Worm (Caenorhabditis elegans): ENCODE data around the gene F41G3.18.

The F41G3.18 gene

DNA sequence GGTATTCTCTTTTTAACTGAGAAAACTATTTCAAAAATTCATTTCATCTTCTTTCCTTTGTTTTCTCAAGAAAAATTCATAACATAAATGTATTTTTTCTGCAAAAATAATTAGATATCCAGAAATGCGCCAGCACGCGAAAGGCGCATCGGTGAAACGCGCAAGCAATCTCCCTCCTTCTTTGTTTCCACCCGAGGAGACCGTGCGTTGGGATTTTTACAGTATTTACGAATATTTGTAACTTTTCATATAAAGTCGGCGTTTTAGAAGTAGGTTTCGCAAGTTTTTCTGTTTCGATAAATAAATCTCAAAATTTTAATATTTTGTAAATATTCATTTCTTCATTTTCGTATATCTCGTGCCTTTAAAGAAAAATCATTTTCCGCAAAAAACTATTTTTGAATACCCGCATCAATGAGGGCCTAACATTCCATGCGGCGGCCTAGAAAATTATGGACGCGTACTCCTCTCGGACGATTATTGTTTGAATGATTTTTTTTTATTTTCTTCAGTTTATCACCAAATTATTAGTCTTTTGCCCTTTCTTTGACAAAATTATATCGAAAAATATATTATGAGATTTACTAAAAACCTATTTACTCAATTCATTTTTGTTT lies 8.4 kb downstream of the F41G3.18 start, which contains the start of gene ssup-72:
Gene ssup-72 (plus strand): TSS at position 181 of the 617 bp plus-strand sequence.
- no peak for TF ChIP-seq ccch-3 (GFP tag; optimal IDR thresholded peaks at IDR 0.05)
- TF ChIP-seq snpc-3.4 (tag; optimal IDR thresholded peaks at IDR 0.05): no peak
- no peak for TF ChIP-seq sptf-2 (GFP tag; optimal IDR thresholded peaks at IDR 0.05)
- no peak for TF ChIP-seq lin-26 (GFP tag; IDR thresholded peaks at IDR 0.05)
- TF ChIP-seq tbx-9 (tag; optimal IDR thresholded peaks at IDR 0.05; ENCODE audit: borderline replicate concordance): no peak
- peak; percentile 48 for TF ChIP-seq efl-1 (GFP tag; optimal IDR thresholded peaks at IDR 0.05)
- TF ChIP-seq hsf-1 (GFP tag; IDR thresholded peaks at IDR 0.05): no peak
- TF ChIP-seq F52B5.7 (tag; optimal IDR thresholded peaks at IDR 0.05): no peak
- TF ChIP-seq hlh-12 (tag; optimal IDR thresholded peaks at IDR 0.05): no peak
- TF ChIP-seq ceh-91 (GFP tag; IDR thresholded peaks at IDR 0.05): peak; percentile 45; the same call in 1 of the 2 replicates
- TF ChIP-seq attf-3 (GFP tag; conservative IDR thresholded peaks at IDR 0.05): no peak
- no peak for TF ChIP-seq gei-17 (GFP tag; optimal IDR thresholded peaks at IDR 0.05)
- no peak for TF ChIP-seq Y79H2A.3 (GFP tag; conservative IDR thresholded peaks at IDR 0.05)
- TF ChIP-seq cebp-1 (GFP tag; IDR thresholded peaks at IDR 0.05): no peak
- no peak for TF ChIP-seq cebp-1 (tag; optimal IDR thresholded peaks at IDR 0.05)
- TF ChIP-seq nhr-120 (GFP tag; IDR thresholded peaks at IDR 0.05): no peak
- TF ChIP-seq ztf-18 (tag; optimal IDR thresholded peaks at IDR 0.05): peak; percentile 92
- TF ChIP-seq dox-1 (GFP tag; IDR thresholded peaks at IDR 0.05): peak; percentile 81
- peak; percentile 76 for TF ChIP-seq D2030.7 (GFP tag; IDR thresholded peaks at IDR 0.05)
- TF ChIP-seq pha-4 (tag; optimal IDR thresholded peaks at IDR 0.05): no peak
- no peak for TF ChIP-seq bed-2 (GFP tag; IDR thresholded peaks at IDR 0.05)
- TF ChIP-seq snpc-1.3 (tag; optimal IDR thresholded peaks at IDR 0.05; ENCODE audit: insufficient read depth): no peak
- peak; percentile 62; the same call in 1 of the 2 replicates for TF ChIP-seq mcd-1 (GFP tag; IDR thresholded peaks at IDR 0.05)
- no peak; the same call in 1 of the 2 replicates for TF ChIP-seq aptf-2 (GFP tag; conservative IDR thresholded peaks at IDR 0.05)
- TF ChIP-seq nhr-90 (tag; optimal IDR thresholded peaks at IDR 0.05): no peak
- TF ChIP-seq attf-5 (GFP tag; optimal IDR thresholded peaks at IDR 0.05): peak; percentile 59
- TF ChIP-seq xnd-1 (tag; optimal IDR thresholded peaks at IDR 0.05): peak; percentile 41
- peak; percentile 60 for TF ChIP-seq lsl-1 (GFP tag; optimal IDR thresholded peaks at IDR 0.05)
- no peak for TF ChIP-seq hrde-1 (tag; optimal IDR thresholded peaks at IDR 0.05; ENCODE audit: borderline replicate concordance)
- peak; percentile 66 for TF ChIP-seq unc-130 (GFP tag; optimal IDR thresholded peaks at IDR 0.05)
- peak; percentile 22 for TF ChIP-seq athp-1 (tag; optimal IDR thresholded peaks at IDR 0.05)
- no peak for TF ChIP-seq ama-1 (optimal IDR thresholded peaks at IDR 0.05)
- TF ChIP-seq ama-1 (GFP tag; optimal IDR thresholded peaks at IDR 0.05): no peak
- TF ChIP-seq let-526 (GFP tag; IDR thresholded peaks at IDR 0.05): no peak
- TF ChIP-seq Y53F4B.3 (GFP tag; IDR thresholded peaks at IDR 0.05): no peak
- TF ChIP-seq bed-1 (GFP tag; IDR thresholded peaks at IDR 0.05): no peak
- TF ChIP-seq Y67H2A.10 (GFP tag; conservative IDR thresholded peaks at IDR 0.05): no peak
- peak; percentile 24; the same call in 1 of the 2 replicates for TF ChIP-seq hmg-1.2 (GFP tag; IDR thresholded peaks at IDR 0.05)
- no peak for TF ChIP-seq C17E4.6 (GFP tag; IDR thresholded peaks at IDR 0.05)
- no peak for TF ChIP-seq atf-7 (tag; optimal IDR thresholded peaks at IDR 0.05)
- TF ChIP-seq F57A8.1 (GFP tag; optimal IDR thresholded peaks at IDR 0.05): no peak
- no peak for TF ChIP-seq fkh-3 (tag; optimal IDR thresholded peaks at IDR 0.05)
- TF ChIP-seq madf-10 (tag; optimal IDR thresholded peaks at IDR 0.05): no peak
- TF ChIP-seq K11D2.4 (GFP tag; IDR thresholded peaks at IDR 0.05): 0 out of 2 replicates have a peak, but pooled peaks have one; percentile 32
- no peak for TF ChIP-seq cebp-2 (GFP tag; IDR thresholded peaks at IDR 0.05)
- TF ChIP-seq ztf-6 (GFP tag; IDR thresholded peaks at IDR 0.05): no peak
- TF ChIP-seq let-607 (tag; optimal IDR thresholded peaks at IDR 0.05): peak in 1 of 2 experiments; percentile 58
- TF ChIP-seq Y53G8AR.9 (GFP tag; conservative IDR thresholded peaks at IDR 0.05): no peak

All from whole organism, young adult.